Fruit fly (Drosophila melanogaster): ENCODE measurements around the gene CG6013.

dm6 chr3R:19058384-19058783, 27.1 kb downstream of the CG6013 start:
- TF ChIP-seq OdsH (GFP tag; optimal IDR thresholded peaks at IDR 0.05) (no peak), tai (GFP tag; optimal IDR thresholded peaks at IDR 0.05) (no peak), pan (optimal IDR thresholded peaks at IDR 0.05) (no peak), CrebA (GFP tag; optimal IDR thresholded peaks at IDR 0.05; ENCODE audit: borderline replicate concordance) (no peak), psq (GFP tag; optimal IDR thresholded peaks at IDR 0.05) (no peak)
